Worm (Caenorhabditis elegans) whole organism, midembryonic: Measurements from ENCODE around the gene F14H3.3.

Source experiments
- cog-1 ChIP-seq: sonication (generic microtip); optimal IDR thresholded peaks from 2 replicates; lab custom pipeline; 2016; ENCODE audit warnings: missing genetic modification characterization, missing compliant biosample characterization
- tab-1 ChIP-seq: fragments of 200-800 bp; sonication (Bioruptor generic); IDR thresholded peaks from 2 replicates; pipeline ENCODE4 v1.3.6; 2022; ENCODE audit warnings: missing genetic modification characterization, missing compliant biosample characterization
- ztf-23 ChIP-seq: fragments of 200-800 bp; sonication (Bioruptor generic); IDR thresholded peaks from 2 replicates; pipeline ENCODE4 v1.3.6; 2022; ENCODE audit warnings: missing genetic modification reagents, missing genetic modification characterization, missing compliant biosample characterization
- ztf-29 ChIP-seq: fragments of 200-800 bp; sonication (Bioruptor generic); IDR thresholded peaks from 2 replicates; pipeline ENCODE4 v1.3.6; 2022; ENCODE audit warnings: missing genetic modification reagents, missing genetic modification characterization, missing compliant biosample characterization

DNA sequence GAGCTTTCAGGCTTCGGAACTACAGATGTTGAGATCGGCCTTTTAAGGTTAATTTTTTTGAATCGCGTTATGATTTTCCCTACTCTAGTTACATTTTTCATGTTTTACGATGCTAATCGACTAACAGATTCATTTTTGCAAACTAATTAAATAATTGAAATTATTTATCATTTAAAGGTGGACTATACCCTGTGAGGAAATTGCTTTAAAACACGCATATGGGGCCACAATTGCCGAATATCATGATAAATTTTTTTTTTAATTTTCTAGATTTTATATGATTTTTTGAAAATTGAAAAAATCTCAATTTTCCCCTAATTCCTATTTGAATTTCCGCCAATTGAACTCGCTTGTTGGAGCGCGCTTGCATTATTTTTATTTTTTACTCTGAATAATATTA, 8.7 kb upstream of the F14H3.3 start, which contains the start of gene fbxa-100:
- TF ChIP-seq tab-1 = no peak
- no peak for TF ChIP-seq cog-1 (tag; lab: Kevin White, UChicago)
- no peak for TF ChIP-seq ztf-23
- TF ChIP-seq ztf-29 (GFP tag; lab: Robert Waterston, UW) = no peak
